Worm (Caenorhabditis elegans): Measurements from ENCODE around the gene srd-39.

Gene srd-39

DNA sequence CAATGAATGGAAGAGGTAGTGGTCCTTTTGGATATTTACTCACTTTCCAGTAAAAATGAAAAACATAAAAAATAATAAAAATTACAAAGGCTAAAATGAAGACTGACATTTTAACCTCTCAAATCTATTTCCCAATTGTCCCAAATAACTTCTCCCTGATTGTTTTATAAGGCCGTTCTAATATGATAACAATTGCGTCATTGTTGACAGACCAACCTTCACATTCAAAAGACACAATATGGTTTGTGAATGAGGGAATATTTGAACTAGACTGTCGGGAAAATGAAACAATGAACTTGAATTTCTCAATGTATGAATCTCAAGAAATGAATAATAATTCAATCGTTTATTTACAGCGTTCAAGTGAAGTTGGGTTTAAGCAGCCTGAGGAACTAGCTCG, 33.2 kb downstream of the srd-39 start, which contains the start of gene cyp-14A1:
Gene cyp-14A1 (minus strand): TSS at position 126 of the 400 bp plus-strand sequence.
- TF ChIP-seq ztf-23 (GFP tag; IDR thresholded peaks at IDR 0.05) (no peak), klf-2 (GFP tag; conservative IDR thresholded peaks at IDR 0.05) (no peak), med-1 (GFP tag; optimal IDR thresholded peaks at IDR 0.05; ENCODE audit: insufficient read depth) (no peak), ref-1 (GFP tag; conservative IDR thresholded peaks at IDR 0.05) (no peak), tab-1 (GFP tag; IDR thresholded peaks at IDR 0.05) (no peak), ztf-29 (GFP tag; IDR thresholded peaks at IDR 0.05) (no peak), T22C8.4 (GFP tag; IDR thresholded peaks at IDR 0.05) (no peak), flt-1 (GFP tag; IDR thresholded peaks at IDR 0.05) (no peak), cog-1 (tag; optimal IDR thresholded peaks at IDR 0.05) (no peak)

DNA sequence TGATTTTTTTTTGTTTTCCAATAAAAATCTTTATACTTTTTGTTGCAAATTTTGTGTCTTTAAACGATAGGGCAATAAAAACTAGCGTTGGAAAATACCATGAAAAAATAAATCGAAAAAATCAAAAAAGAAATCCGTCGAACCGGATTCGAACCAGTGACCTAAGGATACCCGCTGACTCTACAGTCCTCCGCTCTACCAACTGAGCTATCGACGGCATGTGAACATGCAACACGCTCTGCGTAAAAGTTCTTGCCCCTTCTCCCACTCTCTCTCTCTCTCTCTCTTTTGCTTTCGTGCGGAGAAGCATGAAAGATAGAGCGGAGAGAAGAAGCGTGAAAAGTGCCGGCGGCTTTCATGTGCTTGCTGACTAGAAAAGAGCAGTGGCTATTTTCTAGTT, 35.9 kb downstream of the srd-39 start:
- TF ChIP-seq T22C8.4 (GFP tag; IDR thresholded peaks at IDR 0.05) (peak; percentile 89), klf-2 (GFP tag; conservative IDR thresholded peaks at IDR 0.05) (peak; percentile 90), tab-1 (GFP tag; IDR thresholded peaks at IDR 0.05) (peak; percentile 92), ztf-23 (GFP tag; IDR thresholded peaks at IDR 0.05) (peak; percentile 94), flt-1 (GFP tag; IDR thresholded peaks at IDR 0.05) (peak; percentile 92), ref-1 (GFP tag; conservative IDR thresholded peaks at IDR 0.05) (peak; percentile 77), med-1 (GFP tag; optimal IDR thresholded peaks at IDR 0.05; ENCODE audit: insufficient read depth) (peak; percentile 28), ztf-29 (GFP tag; IDR thresholded peaks at IDR 0.05) (peak; percentile 88), cog-1 (tag; optimal IDR thresholded peaks at IDR 0.05) (peak; percentile 44)

DNA sequence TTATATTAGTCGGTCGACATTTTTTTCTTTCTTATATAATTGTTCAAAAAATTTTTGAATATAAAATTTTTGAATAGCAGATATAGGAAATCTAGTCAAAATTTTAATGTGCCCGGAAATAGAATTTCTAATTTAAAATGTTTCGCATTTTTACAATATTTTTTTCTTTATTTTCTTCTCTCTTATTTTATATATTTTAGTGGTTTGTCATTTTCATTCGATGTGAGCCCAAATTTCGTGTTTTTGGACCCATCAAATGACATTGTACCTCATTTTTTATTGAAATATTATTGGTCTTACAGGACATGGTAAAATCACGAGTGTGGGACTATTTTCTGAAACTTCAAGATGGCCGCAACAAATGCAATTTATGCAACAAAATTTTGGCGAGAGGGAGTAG, 38.2 kb downstream of the srd-39 start, which contains the start of gene K09A11.1:
Gene K09A11.1 (plus strand): TSS at position 301 of the 400 bp plus-strand sequence.
- TF ChIP-seq cog-1 (tag; optimal IDR thresholded peaks at IDR 0.05) (no peak), klf-2 (GFP tag; conservative IDR thresholded peaks at IDR 0.05) (no peak), ztf-29 (GFP tag; IDR thresholded peaks at IDR 0.05) (no peak), T22C8.4 (GFP tag; IDR thresholded peaks at IDR 0.05) (no peak)

DNA sequence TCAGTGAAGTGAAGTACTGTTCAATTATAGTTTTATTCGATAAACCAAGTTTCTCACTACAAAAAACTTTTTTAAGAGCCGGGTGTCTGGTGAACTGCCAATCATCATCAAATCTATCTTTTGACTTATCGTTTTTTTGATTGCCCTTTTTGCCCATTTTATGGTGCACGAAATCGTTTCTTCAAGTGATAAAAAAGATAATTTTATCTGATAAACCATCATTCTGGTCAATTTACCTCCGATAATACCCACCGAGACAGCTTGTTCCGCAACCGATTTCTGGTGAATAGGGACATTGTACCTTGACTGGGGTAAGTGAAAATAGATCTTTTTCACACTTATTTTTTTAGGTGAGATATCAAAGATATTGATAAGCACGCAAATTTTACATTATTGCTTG, 42.8 kb downstream of the srd-39 start, which contains the start of gene K08H2.10:
Gene K08H2.10 (plus strand): TSS at position 230 of the 400 bp plus-strand sequence.
- TF ChIP-seq flt-1 (GFP tag; IDR thresholded peaks at IDR 0.05), result no peak
- TF ChIP-seq T22C8.4 (GFP tag; IDR thresholded peaks at IDR 0.05), result no peak
- TF ChIP-seq ztf-23 (GFP tag; IDR thresholded peaks at IDR 0.05), result no peak
- no peak for TF ChIP-seq med-1 (GFP tag; optimal IDR thresholded peaks at IDR 0.05; ENCODE audit: insufficient read depth)
- no peak for TF ChIP-seq klf-2 (GFP tag; conservative IDR thresholded peaks at IDR 0.05)
- no peak for TF ChIP-seq ref-1 (GFP tag; conservative IDR thresholded peaks at IDR 0.05)
- no peak for TF ChIP-seq cog-1 (tag; optimal IDR thresholded peaks at IDR 0.05)
- no peak for TF ChIP-seq tab-1 (GFP tag; IDR thresholded peaks at IDR 0.05)

DNA sequence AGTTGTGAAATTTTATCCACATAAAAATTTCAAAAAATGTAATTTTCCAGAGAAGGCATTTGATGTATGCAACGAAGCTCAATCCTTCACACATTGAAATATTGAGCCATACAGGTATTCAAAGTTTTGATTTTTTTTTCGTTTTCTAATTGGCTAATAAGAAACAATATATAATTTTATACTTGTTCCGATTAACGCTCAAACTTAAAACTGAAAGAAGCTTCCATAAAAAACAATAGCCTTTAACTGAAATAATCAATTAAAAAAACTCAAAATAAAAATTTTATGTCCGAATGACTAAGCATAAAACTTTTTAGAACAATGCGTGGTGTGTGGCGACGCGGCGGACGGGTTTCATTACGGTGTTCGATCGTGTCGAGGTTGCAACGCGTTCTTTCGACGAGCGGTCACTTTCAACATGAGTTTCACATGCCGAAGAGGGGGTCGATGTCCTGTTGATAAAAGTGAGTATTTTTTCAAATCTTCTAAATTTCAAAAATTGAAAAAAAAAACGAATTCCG, 48.4 kb downstream of the srd-39 start, which contains the start of gene nhr-32:
Gene nhr-32 (plus strand): TSS at position 51 of the 521 bp plus-strand sequence.
- TF ChIP-seq klf-2 (GFP tag; conservative IDR thresholded peaks at IDR 0.05), result no peak
- TF ChIP-seq ztf-29 (GFP tag; IDR thresholded peaks at IDR 0.05), result no peak
- TF ChIP-seq cog-1 (tag; optimal IDR thresholded peaks at IDR 0.05), result no peak
- no peak for TF ChIP-seq med-1 (GFP tag; optimal IDR thresholded peaks at IDR 0.05; ENCODE audit: insufficient read depth)
- no peak for TF ChIP-seq flt-1 (GFP tag; IDR thresholded peaks at IDR 0.05)
- no peak for TF ChIP-seq ref-1 (GFP tag; conservative IDR thresholded peaks at IDR 0.05)
- TF ChIP-seq ztf-23 (GFP tag; IDR thresholded peaks at IDR 0.05), result no peak
- TF ChIP-seq tab-1 (GFP tag; IDR thresholded peaks at IDR 0.05), result no peak
- no peak for TF ChIP-seq T22C8.4 (GFP tag; IDR thresholded peaks at IDR 0.05)

DNA sequence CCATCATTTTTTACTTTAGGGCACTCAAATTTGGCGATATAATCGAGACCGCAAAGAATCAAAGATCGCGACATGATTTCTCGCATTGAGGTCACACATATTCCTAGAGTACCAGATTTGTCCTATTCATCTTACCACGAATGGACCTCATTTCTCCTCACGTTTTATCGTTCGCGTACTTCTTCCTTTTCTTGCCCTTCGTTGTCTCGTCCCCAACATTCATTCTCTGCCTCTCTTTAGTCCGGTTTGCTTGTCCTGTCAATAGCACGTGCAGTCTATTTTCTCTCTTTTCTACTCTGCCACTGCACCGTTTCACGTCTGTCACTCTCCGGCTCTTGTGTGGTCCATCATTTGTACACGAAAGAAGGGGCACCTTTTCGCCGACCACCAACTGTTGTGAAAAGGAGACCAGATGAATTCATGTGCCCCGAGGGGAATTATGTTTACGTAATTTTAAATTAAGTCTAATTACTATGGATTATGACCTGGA, 49.0 kb downstream of the srd-39 start:
- TF ChIP-seq cog-1 (tag; optimal IDR thresholded peaks at IDR 0.05), result peak; percentile 30
- TF ChIP-seq tab-1 (GFP tag; IDR thresholded peaks at IDR 0.05), result no peak
- TF ChIP-seq flt-1 (GFP tag; IDR thresholded peaks at IDR 0.05), result 0 out of 2 replicates have a peak, but pooled peaks have one; percentile 51

DNA sequence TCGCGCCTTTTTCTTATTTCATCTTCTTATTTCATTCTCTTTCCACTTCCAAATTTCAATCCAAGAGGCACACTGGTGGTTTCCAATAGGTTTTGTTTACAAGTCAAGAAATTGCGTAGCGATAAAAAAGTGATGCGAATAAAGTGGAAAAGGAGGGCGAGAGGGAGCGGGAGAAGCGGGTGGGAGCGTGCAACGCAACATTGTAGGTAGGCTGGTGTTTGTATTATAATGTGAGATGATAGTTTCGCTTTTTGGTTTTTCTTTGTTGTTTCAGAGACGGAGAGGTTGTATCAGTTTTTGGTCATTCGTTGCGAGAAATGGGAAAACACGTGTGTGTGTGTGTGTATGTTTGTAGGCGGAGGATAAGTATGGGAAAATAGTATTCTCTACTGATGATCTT, 50.2 kb downstream of the srd-39 start:
- TF ChIP-seq cog-1 (tag; optimal IDR thresholded peaks at IDR 0.05), result no peak
- TF ChIP-seq ref-1 (GFP tag; conservative IDR thresholded peaks at IDR 0.05), result no peak
- TF ChIP-seq flt-1 (GFP tag; IDR thresholded peaks at IDR 0.05), result no peak
- TF ChIP-seq klf-2 (GFP tag; conservative IDR thresholded peaks at IDR 0.05), result no peak
- no peak for TF ChIP-seq med-1 (GFP tag; optimal IDR thresholded peaks at IDR 0.05; ENCODE audit: insufficient read depth)
- no peak for TF ChIP-seq tab-1 (GFP tag; IDR thresholded peaks at IDR 0.05)
- TF ChIP-seq ztf-23 (GFP tag; IDR thresholded peaks at IDR 0.05), result no peak
- no peak for TF ChIP-seq ztf-29 (GFP tag; IDR thresholded peaks at IDR 0.05)
- no peak for TF ChIP-seq T22C8.4 (GFP tag; IDR thresholded peaks at IDR 0.05)

DNA sequence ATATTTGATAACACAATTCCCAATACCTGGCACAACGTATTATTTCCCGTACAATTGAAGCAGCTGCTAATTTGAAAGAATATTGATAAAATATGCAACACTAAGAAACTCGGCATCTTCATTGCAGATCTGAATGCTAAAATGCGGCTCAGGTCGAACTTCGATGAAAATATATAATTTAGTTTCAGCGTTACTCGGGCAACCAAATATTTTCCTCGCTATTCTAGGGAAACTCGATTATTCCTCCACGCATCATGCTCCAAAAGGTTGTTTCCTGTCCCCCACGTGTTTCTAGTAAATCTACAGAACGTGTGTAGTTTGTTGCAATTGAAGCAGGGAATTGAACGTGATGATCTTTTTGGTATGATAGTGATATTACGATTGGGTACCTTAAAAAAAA, 51.3 kb downstream of the srd-39 start:
- no peak for TF ChIP-seq klf-2 (GFP tag; conservative IDR thresholded peaks at IDR 0.05)
- TF ChIP-seq ztf-29 (GFP tag; IDR thresholded peaks at IDR 0.05), result no peak
- no peak for TF ChIP-seq ztf-23 (GFP tag; IDR thresholded peaks at IDR 0.05)
- TF ChIP-seq med-1 (GFP tag; optimal IDR thresholded peaks at IDR 0.05; ENCODE audit: insufficient read depth), result no peak
- TF ChIP-seq tab-1 (GFP tag; IDR thresholded peaks at IDR 0.05), result no peak
- no peak for TF ChIP-seq flt-1 (GFP tag; IDR thresholded peaks at IDR 0.05)
- TF ChIP-seq ref-1 (GFP tag; conservative IDR thresholded peaks at IDR 0.05), result no peak
- TF ChIP-seq T22C8.4 (GFP tag; IDR thresholded peaks at IDR 0.05), result no peak
- no peak for TF ChIP-seq cog-1 (tag; optimal IDR thresholded peaks at IDR 0.05)
